Worm (Caenorhabditis elegans) whole organism, mixed stage, embryonic: ENCODE results near the gene C27A7.9.

Experiments used
- M03D4.4 ChIP-seq: sonication (generic microtip); optimal IDR thresholded peaks from 2 replicates; lab custom pipeline; 2017; ENCODE audit warnings: mild to moderate bottlenecking, missing genetic modification characterization, missing compliant biosample characterization
- ces-1 ChIP-seq: fragments of 150-350 bp; optimal IDR thresholded peaks from 2 replicates; lab custom pipeline; 2014; ENCODE audit warnings: missing biosample characterization, missing genetic modification reagents, missing genetic modification characterization
- elt-1 ChIP-seq: sonication (generic microtip); optimal IDR thresholded peaks from 2 replicates; lab custom pipeline; 2017; ENCODE audit warnings: missing genetic modification characterization, mild to moderate bottlenecking, missing compliant biosample characterization, antibody characterized with exemption, moderate library complexity, borderline replicate concordance; ENCODE audit not compliant: insufficient read depth
- elt-3 ChIP-seq: fragments of 150-350 bp; optimal IDR thresholded peaks from 2 replicates; lab custom pipeline; 2014; ENCODE audit warnings: missing biosample characterization, missing genetic modification characterization
- lin-32 ChIP-seq: fragments of 200-800 bp; sonication (Bioruptor generic); optimal IDR thresholded peaks from 2 replicates; lab custom pipeline; 2018; ENCODE audit warnings: mild to moderate bottlenecking, missing genetic modification characterization, missing compliant biosample characterization
- mep-1 ChIP-seq: fragments of 150-350 bp; optimal IDR thresholded peaks from 2 replicates; lab custom pipeline; 2017; ENCODE audit warnings: missing biosample characterization, missing genetic modification reagents, missing genetic modification characterization, inconsistent platforms
- nhr-12 ChIP-seq: fragments of 150-350 bp; optimal IDR thresholded peaks from 2 replicates; lab custom pipeline; 2014; ENCODE audit warnings: missing biosample characterization, missing genetic modification characterization
- nhr-237 ChIP-seq: fragments of 150-350 bp; optimal IDR thresholded peaks from 2 replicates; lab custom pipeline; 2014; ENCODE audit warnings: missing biosample characterization, missing genetic modification characterization
- pha-4 ChIP-seq: fragments of 150-350 bp; optimal IDR thresholded peaks from 2 replicates; lab custom pipeline; 2018; ENCODE audit warnings: missing biosample characterization, missing genetic modification reagents, missing genetic modification characterization
- sem-2 ChIP-seq: fragments of 200-800 bp; sonication (Bioruptor generic); optimal IDR thresholded peaks from 2 replicates; lab custom pipeline; 2018; ENCODE audit warnings: mild to moderate bottlenecking, missing genetic modification characterization, missing compliant biosample characterization
- snpc-4 ChIP-seq: fragments of 150-350 bp; optimal IDR thresholded peaks from 2 replicates; lab custom pipeline; 2014; ENCODE audit warnings: missing biosample characterization, missing genetic modification characterization
- sptf-1 ChIP-seq: sonication (generic microtip); optimal IDR thresholded peaks from 2 replicates; lab custom pipeline; 2017; ENCODE audit warnings: mild to moderate bottlenecking, missing genetic modification characterization, moderate library complexity, missing compliant biosample characterization
- unc-39 ChIP-seq: fragments of 150-350 bp; optimal IDR thresholded peaks from 2 replicates; lab custom pipeline; 2014; ENCODE audit warnings: missing biosample characterization, missing genetic modification characterization
- unc-62 ChIP-seq: fragments of 150-350 bp; optimal IDR thresholded peaks from 2 replicates; lab custom pipeline; 2014; ENCODE audit warnings: missing biosample characterization, missing genetic modification reagents, missing genetic modification characterization

ce11 chrV:12111452-12111851 lies 43.0 kb downstream of the C27A7.9 start, which contains the start of gene lhpp-1:
- no peak for TF ChIP-seq snpc-4 (tag; lab: Kevin White, UChicago)
- TF ChIP-seq unc-39 (tag; lab: Kevin White, UChicago) = no peak
- TF ChIP-seq M03D4.4 (tag; lab: Kevin White, UChicago) = no peak
- no peak for TF ChIP-seq sem-2 (GFP tag; lab: Kevin White, UChicago)
- TF ChIP-seq lin-32 (GFP tag; lab: Kevin White, UChicago) = no peak
- TF ChIP-seq elt-3 (tag; lab: Kevin White, UChicago) = no peak
- TF ChIP-seq unc-62 (GFP tag; lab: Kevin White, UChicago) = no peak
- TF ChIP-seq ces-1 = no peak
- TF ChIP-seq nhr-12 (tag; lab: Kevin White, UChicago) = no peak
- no peak for TF ChIP-seq pha-4 (tag; lab: Kevin White, UChicago)
- no peak for TF ChIP-seq sptf-1 (tag; lab: Kevin White, UChicago)
- no peak for TF ChIP-seq elt-1
- TF ChIP-seq mep-1 (tag; lab: Kevin White, UChicago) = no peak
- TF ChIP-seq nhr-237 = no peak
